Worm (Caenorhabditis elegans) whole organism, early embryonic: ENCODE measurements around the gene F10D7.3.

Experiments used
- B0310.2 ChIP-seq: sonication (generic microtip); optimal IDR thresholded peaks from 2 replicates; lab custom pipeline; 2016; ENCODE audit warnings: mild to moderate bottlenecking, missing genetic modification characterization, missing compliant biosample characterization
- F13C5.2 ChIP-seq: sonication (generic microtip); optimal IDR thresholded peaks from 2 replicates; lab custom pipeline; 2017; ENCODE audit warnings: mild to moderate bottlenecking, missing genetic modification characterization, inconsistent platforms, missing compliant biosample characterization
- aly-1 ChIP-seq: sonication (generic microtip); optimal IDR thresholded peaks from 2 replicates; lab custom pipeline; 2016; ENCODE audit warnings: missing genetic modification characterization, missing compliant biosample characterization
- ama-1 ChIP-seq: fragments of 150-350 bp; optimal IDR thresholded peaks from 2 replicates; lab custom pipeline; 2014
- ceh-13 ChIP-seq: fragments of 200-800 bp; sonication (Bioruptor generic); optimal IDR thresholded peaks from 2 replicates; lab custom pipeline; 2018; ENCODE audit warnings: mild to moderate bottlenecking, missing genetic modification characterization, missing compliant biosample characterization
- ceh-36 ChIP-seq: sonication (generic microtip); optimal IDR thresholded peaks from 2 replicates; lab custom pipeline; 2016; ENCODE audit warnings: missing genetic modification characterization, inconsistent platforms, missing compliant biosample characterization
- ets-7 ChIP-seq: sonication (generic microtip); optimal IDR thresholded peaks from 2 replicates; lab custom pipeline; 2016; ENCODE audit warnings: missing genotype, missing genetic modification characterization, missing compliant biosample characterization
- flt-1 ChIP-seq: fragments of 200-800 bp; sonication (Bioruptor generic); IDR thresholded peaks from 2 replicates; pipeline ENCODE4 v1.3.6; 2022; ENCODE audit warnings: missing genetic modification characterization, missing compliant biosample characterization
- hmbx-1 ChIP-seq: sonication (generic microtip); optimal IDR thresholded peaks from 2 replicates; lab custom pipeline; 2016; ENCODE audit warnings: mild to moderate bottlenecking, missing genetic modification characterization, missing compliant biosample characterization
- hmg-4 ChIP-seq: fragments of 200-800 bp; sonication (Bioruptor generic); optimal IDR thresholded peaks from 2 replicates; lab custom pipeline; 2018; ENCODE audit warnings: mild to moderate bottlenecking, missing genetic modification characterization, missing compliant biosample characterization
- hnd-1 ChIP-seq: sonication (generic microtip); optimal IDR thresholded peaks from 2 replicates; lab custom pipeline; 2016; ENCODE audit warnings: missing genetic modification characterization, missing compliant biosample characterization
- pes-1 ChIP-seq: fragments of 200-800 bp; sonication (Bioruptor generic); IDR thresholded peaks from 2 replicates; pipeline ENCODE4 v1.3.6; 2022; ENCODE audit warnings: missing genetic modification reagents, missing genetic modification characterization, missing compliant biosample characterization
- scrt-1 ChIP-seq: fragments of 200-800 bp; sonication (Bioruptor generic); IDR thresholded peaks from 2 replicates; pipeline ENCODE4 v1.3.6; 2022; ENCODE audit warnings: missing genetic modification characterization, missing compliant biosample characterization
- sea-1 ChIP-seq: fragments of 200-800 bp; sonication (Bioruptor generic); conservative IDR thresholded peaks from 2 replicates; pipeline ENCODE4 v1.3.6; 2022; ENCODE audit warnings: missing genetic modification characterization, missing compliant biosample characterization
- tbx-11 ChIP-seq: fragments of 200-800 bp; sonication (Bioruptor generic); IDR thresholded peaks from 2 replicates; pipeline ENCODE4 v1.3.6; 2022; ENCODE audit warnings: missing genetic modification characterization, missing compliant biosample characterization
- tbx-37 ChIP-seq: fragments of 200-800 bp; sonication (Bioruptor generic); conservative IDR thresholded peaks from 2 replicates; pipeline ENCODE4 v1.3.6; 2022; ENCODE audit warnings: missing genetic modification reagents, missing genetic modification characterization, missing compliant biosample characterization
- tra-4 ChIP-seq: sonication (generic microtip); optimal IDR thresholded peaks from 2 replicates; lab custom pipeline; 2017; ENCODE audit warnings: missing genetic modification characterization, missing compliant biosample characterization

Gene F10D7.3

ce11 chrX:17363491-17363890, 10.9 kb downstream of the F10D7.3 start:
- no peak for TF ChIP-seq ama-1 (lab: Kevin White, UChicago)
- no peak for TF ChIP-seq aly-1 (tag; lab: Kevin White, UChicago)
- TF ChIP-seq flt-1 (GFP tag; lab: Robert Waterston, UW): no peak
- TF ChIP-seq scrt-1: no peak
- TF ChIP-seq tra-4 (tag; lab: Kevin White, UChicago): no peak
- TF ChIP-seq tbx-37 (GFP tag; lab: Robert Waterston, UW): no peak

DNA sequence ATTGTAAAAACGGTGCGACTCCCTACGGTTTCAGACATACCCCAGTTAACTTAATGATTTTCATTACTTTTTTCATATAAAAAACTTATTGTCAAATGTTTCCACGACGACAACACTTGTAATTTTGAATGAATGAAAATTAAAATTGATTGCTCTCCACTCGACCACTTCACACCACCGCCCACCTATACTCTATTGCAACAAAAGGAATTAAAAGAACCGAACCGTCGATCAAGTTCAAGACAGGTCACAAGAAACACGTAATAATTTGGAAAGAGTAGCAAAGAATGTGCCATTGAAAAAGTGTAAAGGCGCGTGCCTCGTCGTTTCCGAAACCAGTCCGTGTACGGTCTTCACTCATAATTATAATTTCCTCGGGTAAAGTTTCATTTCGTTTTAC, 11.9 kb downstream of the F10D7.3 start, which contains the start of gene F10D7.11:
Gene F10D7.11 (plus strand): TSS at position 301 of the 400 bp plus-strand sequence.
- TF ChIP-seq tbx-11 (GFP tag; lab: Robert Waterston, UW): no peak
- TF ChIP-seq tra-4 (tag; lab: Kevin White, UChicago): no peak
- no peak for TF ChIP-seq scrt-1
- no peak for TF ChIP-seq hmbx-1
- TF ChIP-seq B0310.2 (tag; lab: Kevin White, UChicago): no peak
- no peak for TF ChIP-seq ceh-36 (tag; lab: Kevin White, UChicago)
- no peak for TF ChIP-seq flt-1 (GFP tag; lab: Robert Waterston, UW)
- TF ChIP-seq hnd-1: no peak
- TF ChIP-seq aly-1 (tag; lab: Kevin White, UChicago): no peak
- TF ChIP-seq sea-1 (GFP tag; lab: Robert Waterston, UW): no peak
- TF ChIP-seq ama-1 (lab: Kevin White, UChicago): no peak
- TF ChIP-seq tbx-37 (GFP tag; lab: Robert Waterston, UW): no peak

DNA sequence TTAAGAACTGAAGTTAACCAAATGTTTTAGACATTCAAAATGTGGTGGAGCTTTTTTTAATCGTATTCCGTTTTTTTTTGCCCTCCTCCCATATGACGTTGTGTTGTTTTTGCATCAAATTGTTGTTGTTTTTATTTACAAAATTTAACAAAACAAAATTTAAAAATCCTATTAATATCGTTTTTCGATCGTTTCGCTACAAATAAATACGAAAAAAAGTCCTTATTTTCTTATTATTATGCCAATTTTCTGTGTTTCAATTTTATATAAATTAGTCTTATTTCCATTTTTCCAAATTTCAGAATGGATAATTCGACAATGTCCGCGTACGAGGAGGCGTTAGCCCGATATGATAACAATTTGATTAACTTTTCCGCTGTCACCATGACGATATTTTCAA, 15.0 kb downstream of the F10D7.3 start, which contains the start of gene npr-36:
Gene npr-36 (plus strand): TSS at position 301 of the 400 bp plus-strand sequence.
- TF ChIP-seq F13C5.2 (tag; lab: Kevin White, UChicago) (no peak), hmg-4 (no peak), tbx-11 (GFP tag; lab: Robert Waterston, UW) (no peak), ceh-36 (tag; lab: Kevin White, UChicago) (no peak), scrt-1 (no peak), ceh-13 (GFP tag; lab: Kevin White, UChicago) (no peak), tbx-37 (GFP tag; lab: Robert Waterston, UW) (no peak)

DNA sequence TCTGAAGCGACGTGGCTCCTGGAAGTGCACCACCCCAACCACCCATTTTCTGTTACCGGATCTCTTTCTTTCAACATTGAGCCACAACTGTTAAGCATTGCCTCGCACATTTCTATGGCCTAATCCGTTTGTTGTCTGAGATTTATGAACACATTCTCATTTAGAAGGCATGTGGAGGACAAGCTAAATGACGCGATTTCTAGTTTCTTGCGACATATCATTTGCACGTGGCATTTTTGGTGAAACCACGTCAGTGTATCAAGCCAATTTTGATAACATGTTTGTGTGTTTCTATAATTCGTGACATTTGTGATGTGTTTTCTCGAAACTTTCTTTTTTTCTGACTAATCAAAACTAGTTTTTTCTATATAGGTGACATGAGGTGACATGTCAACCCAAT, 17.7 kb downstream of the F10D7.3 start:
- TF ChIP-seq tbx-11 (GFP tag; lab: Robert Waterston, UW) (no peak), F13C5.2 (tag; lab: Kevin White, UChicago) (no peak), sea-1 (GFP tag; lab: Robert Waterston, UW) (no peak), flt-1 (GFP tag; lab: Robert Waterston, UW) (no peak), ama-1 (lab: Kevin White, UChicago) (no peak), hmbx-1 (no peak), B0310.2 (tag; lab: Kevin White, UChicago) (no peak), tbx-37 (GFP tag; lab: Robert Waterston, UW) (no peak), hmg-4 (no peak)

DNA sequence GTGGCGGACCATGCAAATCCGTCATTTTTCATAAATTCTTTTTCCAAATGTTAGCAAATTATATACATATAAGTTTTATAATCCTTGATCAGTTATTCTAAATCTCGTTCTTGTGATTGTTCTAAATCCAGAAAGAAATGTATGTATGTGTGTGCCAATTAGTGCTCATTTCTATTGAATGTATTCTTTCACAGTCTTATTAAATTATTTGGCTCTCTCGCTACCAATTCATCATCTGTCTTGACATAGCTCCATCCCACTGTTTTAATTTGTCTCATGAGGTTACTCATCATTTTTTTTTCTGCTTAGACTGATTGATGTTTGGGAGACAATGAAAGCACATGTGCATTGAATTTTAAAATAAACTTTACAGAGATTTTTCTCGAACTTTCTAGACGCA, 19.0 kb downstream of the F10D7.3 start:
- no peak for TF ChIP-seq ama-1 (lab: Kevin White, UChicago)
- no peak for TF ChIP-seq hmbx-1
- TF ChIP-seq aly-1 (tag; lab: Kevin White, UChicago): no peak

- TF ChIP-seq F13C5.2 (tag; lab: Kevin White, UChicago): no peak
- no peak for TF ChIP-seq tbx-37 (GFP tag; lab: Robert Waterston, UW)
- TF ChIP-seq flt-1 (GFP tag; lab: Robert Waterston, UW): no peak
Measured at ce11 chrX:17352098-17352497, 22.3 kb downstream of the F10D7.3 start.

DNA sequence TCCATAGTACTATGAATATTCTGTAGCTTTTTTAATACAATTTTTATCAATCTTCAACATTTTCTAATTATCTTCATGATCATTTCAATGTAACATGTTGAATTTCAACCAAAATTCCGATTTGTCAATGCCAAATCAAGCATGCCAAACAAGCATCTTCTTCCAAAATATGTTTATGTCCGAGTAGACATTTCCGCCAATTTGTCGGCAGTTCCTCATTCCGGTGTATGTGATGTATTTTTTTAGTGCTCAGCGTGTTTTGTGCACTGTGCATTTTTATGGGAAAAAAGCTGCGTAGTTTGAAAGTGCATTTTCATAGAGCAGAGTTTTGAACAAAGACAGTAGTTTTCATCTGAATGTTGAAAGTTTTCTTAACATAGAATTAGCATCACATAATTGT, 25.0 kb downstream of the F10D7.3 start:
- no peak for TF ChIP-seq hmg-4
- TF ChIP-seq tra-4 (tag; lab: Kevin White, UChicago): no peak
- no peak for TF ChIP-seq B0310.2 (tag; lab: Kevin White, UChicago)
- TF ChIP-seq ceh-36 (tag; lab: Kevin White, UChicago): no peak
- no peak for TF ChIP-seq scrt-1
- TF ChIP-seq ets-7 (tag; lab: Kevin White, UChicago): no peak
- no peak for TF ChIP-seq pes-1 (GFP tag; lab: Robert Waterston, UW)
- TF ChIP-seq ceh-13 (GFP tag; lab: Kevin White, UChicago): no peak

DNA sequence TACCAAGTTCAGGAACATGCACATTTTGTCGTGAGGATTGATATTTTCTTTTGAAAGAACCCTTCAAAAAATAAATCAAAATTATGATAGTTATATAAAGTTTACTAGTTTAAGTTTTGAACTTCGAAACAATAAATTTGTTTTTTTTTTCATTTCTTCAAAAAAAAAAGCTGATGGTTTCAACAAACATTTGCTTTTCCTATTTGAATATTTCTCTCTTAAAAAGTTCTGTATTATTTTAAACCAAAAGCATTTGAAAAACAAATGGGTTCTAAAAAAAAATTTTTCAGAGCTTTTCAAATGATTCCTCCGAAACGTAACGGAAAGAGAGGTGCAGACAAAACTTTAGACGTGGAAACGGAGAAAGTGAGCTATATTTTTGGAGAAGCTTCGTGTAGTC, 34.0 kb downstream of the F10D7.3 start, which contains the start of gene C53C11.1:
Gene C53C11.1 (plus strand): TSS at position 301 of the 400 bp plus-strand sequence.
- no peak for TF ChIP-seq ceh-36 (tag; lab: Kevin White, UChicago)
- TF ChIP-seq B0310.2 (tag; lab: Kevin White, UChicago): no peak
- TF ChIP-seq aly-1 (tag; lab: Kevin White, UChicago): no peak
- no peak for TF ChIP-seq scrt-1
- TF ChIP-seq tbx-11 (GFP tag; lab: Robert Waterston, UW): no peak
- TF ChIP-seq tbx-37 (GFP tag; lab: Robert Waterston, UW): no peak
- TF ChIP-seq flt-1 (GFP tag; lab: Robert Waterston, UW): no peak
- no peak for TF ChIP-seq F13C5.2 (tag; lab: Kevin White, UChicago)
- TF ChIP-seq hmg-4: no peak
- TF ChIP-seq ceh-13 (GFP tag; lab: Kevin White, UChicago): no peak
- no peak for TF ChIP-seq ets-7 (tag; lab: Kevin White, UChicago)
- TF ChIP-seq ama-1 (lab: Kevin White, UChicago): no peak
- TF ChIP-seq sea-1 (GFP tag; lab: Robert Waterston, UW): no peak
- no peak for TF ChIP-seq pes-1 (GFP tag; lab: Robert Waterston, UW)
- TF ChIP-seq hmbx-1: no peak
- TF ChIP-seq tra-4 (tag; lab: Kevin White, UChicago): no peak
- TF ChIP-seq hnd-1: no peak
